Worm (Caenorhabditis elegans) whole organism, L1 larva: ENCODE results near the gene ifg-1.

Source experiments
- C16A3.4 ChIP-seq: fragments of 150-350 bp; optimal IDR thresholded peaks from 2 replicates; lab custom pipeline; 2014; ENCODE audit warnings: missing biosample characterization, missing genetic modification characterization
- aly-2 ChIP-seq: fragments of 150-350 bp; optimal IDR thresholded peaks from 2 replicates; lab custom pipeline; 2014; ENCODE audit warnings: missing biosample characterization, missing genetic modification characterization
- blmp-1 ChIP-seq: fragments of 150-350 bp; optimal IDR thresholded peaks from 2 replicates; lab custom pipeline; 2014; ENCODE audit warnings: missing biosample characterization, missing genetic modification characterization
- fos-1 ChIP-seq: fragments of 150-350 bp; optimal IDR thresholded peaks from 2 replicates; lab custom pipeline; 2014; ENCODE audit warnings: missing biosample characterization, missing genetic modification characterization
- lin-13 ChIP-seq: fragments of 150-350 bp; optimal IDR thresholded peaks from 2 replicates; lab custom pipeline; 2014; ENCODE audit warnings: missing biosample characterization, missing genetic modification reagents, missing genetic modification characterization
- lir-3 ChIP-seq: sonication (generic microtip); optimal IDR thresholded peaks from 2 replicates; lab custom pipeline; 2016; ENCODE audit warnings: mild to moderate bottlenecking, missing genetic modification characterization, moderate library complexity, missing compliant biosample characterization; ENCODE audit not compliant: poor library complexity
- nhr-28 ChIP-seq: fragments of 150-350 bp; optimal IDR thresholded peaks from 2 replicates; lab custom pipeline; 2014; ENCODE audit warnings: missing biosample characterization, missing genetic modification characterization
- nhr-47 ChIP-seq: sonication (generic microtip); optimal IDR thresholded peaks from 2 replicates; lab custom pipeline; 2016; ENCODE audit warnings: mild to moderate bottlenecking, missing genetic modification characterization, moderate library complexity, missing compliant biosample characterization
- nhr-76 ChIP-seq: sonication (generic microtip); optimal IDR thresholded peaks from 2 replicates; lab custom pipeline; 2017; ENCODE audit warnings: missing biosample characterization, missing genetic modification characterization
- nhr-77 ChIP-seq: fragments of 150-350 bp; optimal IDR thresholded peaks from 2 replicates; lab custom pipeline; 2014; ENCODE audit warnings: missing biosample characterization, missing genetic modification characterization
- nhr-90 ChIP-seq: sonication (generic microtip); optimal IDR thresholded peaks from 2 replicates; lab custom pipeline; 2016; ENCODE audit warnings: mild to moderate bottlenecking, missing genetic modification characterization, missing compliant biosample characterization; ENCODE audit not compliant: poor library complexity
- pqm-1 ChIP-seq: sonication (generic microtip); optimal IDR thresholded peaks from 3 replicates; lab custom pipeline; 2017; ENCODE audit warnings: missing biosample characterization, missing genetic modification characterization
- ztf-4 ChIP-seq: fragments of 150-350 bp; optimal IDR thresholded peaks from 2 replicates; lab custom pipeline; 2014; ENCODE audit warnings: missing biosample characterization, missing genetic modification characterization

ce11 chrII:8220267-8220666, 3.2 kb downstream of the ifg-1 start:
- no peak for TF ChIP-seq lir-3 (tag; lab: Kevin White, UChicago)
- no peak for TF ChIP-seq nhr-77 (tag; lab: Kevin White, UChicago)
- no peak for TF ChIP-seq aly-2 (tag; lab: Kevin White, UChicago)
- TF ChIP-seq fos-1 (tag; lab: Kevin White, UChicago): no peak
- TF ChIP-seq nhr-28 (tag; lab: Kevin White, UChicago): no peak
- TF ChIP-seq lin-13: no peak
- TF ChIP-seq nhr-76 (tag; lab: Kevin White, UChicago): no peak
- TF ChIP-seq nhr-90 (tag; lab: Kevin White, UChicago): no peak
- no peak for TF ChIP-seq pqm-1
- no peak for TF ChIP-seq blmp-1 (tag; lab: Kevin White, UChicago)
- no peak for TF ChIP-seq ztf-4
- no peak for TF ChIP-seq C16A3.4
- no peak for TF ChIP-seq nhr-47 (tag; lab: Kevin White, UChicago)
